Worm (Caenorhabditis elegans): ENCODE measurements around the gene str-115.

The str-115 gene

ce11 chrV:11258896-11259295, 10.0 kb upstream of the str-115 start, which contains the start of gene lgc-36:
Gene lgc-36 (minus strand): TSS chrV:11258996.
- TF ChIP-seq unc-62 (GFP tag; optimal IDR thresholded peaks at IDR 0.05 in 1 of 2) (peak in 1 of 2 experiments; percentile 7), unc-62 (tag; optimal IDR thresholded peaks at IDR 0.05) (no peak), zfp-2 (tag; optimal IDR thresholded peaks at IDR 0.05) (no peak)

ce11 chrV:11260622-11261021, 8.3 kb upstream of the str-115 start, which contains the start of gene F07B10.7:
Gene F07B10.7 (minus strand): TSS chrV:11260722.
- no peak for TF ChIP-seq ctbp-1 (GFP tag; IDR thresholded peaks at IDR 0.05)
- no peak for TF ChIP-seq aly-2 (tag; optimal IDR thresholded peaks at IDR 0.05)
- no peak for TF ChIP-seq pha-4 (GFP tag; IDR thresholded peaks at IDR 0.05)
- no peak for TF ChIP-seq pha-4 (tag; optimal IDR thresholded peaks at IDR 0.05)
- TF ChIP-seq pqm-1 (tag; optimal IDR thresholded peaks at IDR 0.05) = no peak
- no peak for TF ChIP-seq nhr-48 (tag; optimal IDR thresholded peaks at IDR 0.05)
- no peak for TF ChIP-seq tra-1 (GFP tag; IDR thresholded peaks at IDR 0.05)
- no peak for TF ChIP-seq mes-2 (tag; optimal IDR thresholded peaks at IDR 0.05; ENCODE audit: poor library complexity, severe bottlenecking)
- TF ChIP-seq nhr-237 (tag; optimal IDR thresholded peaks at IDR 0.05) = no peak
- TF ChIP-seq lim-7 (GFP tag; IDR thresholded peaks at IDR 0.05) = no peak
- no peak for TF ChIP-seq Y5F2A.4 (GFP tag; optimal IDR thresholded peaks at IDR 0.05)
- no peak for TF ChIP-seq saeg-2 (GFP tag; IDR thresholded peaks at IDR 0.05)
- TF ChIP-seq F10B5.3 (tag; optimal IDR thresholded peaks at IDR 0.05) = no peak

ce11 chrV:11263025-11263424, 5.9 kb upstream of the str-115 start, which contains the start of gene F07B10.4:
Gene F07B10.4 (minus strand): TSS chrV:11263125.
- TF ChIP-seq hif-1 (tag; optimal IDR thresholded peaks at IDR 0.05) (no peak), spr-3 (GFP tag; optimal IDR thresholded peaks at IDR 0.05) (no peak), unc-62 (GFP tag; optimal IDR thresholded peaks at IDR 0.05 in 1 of 2) (no peak), unc-62 (tag; optimal IDR thresholded peaks at IDR 0.05) (no peak), tra-1 (GFP tag; IDR thresholded peaks at IDR 0.05) (no peak), lin-39 (tag; optimal IDR thresholded peaks at IDR 0.05) (no peak), F49E8.2 (tag; optimal IDR thresholded peaks at IDR 0.05; ENCODE audit: borderline replicate concordance) (no peak), lim-7 (GFP tag; IDR thresholded peaks at IDR 0.05) (no peak), saeg-2 (GFP tag; IDR thresholded peaks at IDR 0.05) (no peak), unc-39 (tag; optimal IDR thresholded peaks at IDR 0.05) (no peak), ceh-20 (GFP tag; IDR thresholded peaks at IDR 0.05) (no peak), snpc-1.2 (GFP tag; IDR thresholded peaks at IDR 0.05) (no peak), D1046.2 (GFP tag; IDR thresholded peaks at IDR 0.05) (no peak), nhr-11 (tag; optimal IDR thresholded peaks at IDR 0.05) (no peak), ceh-62 (tag; optimal IDR thresholded peaks at IDR 0.05) (no peak), zfp-2 (tag; optimal IDR thresholded peaks at IDR 0.05) (no peak), spr-1 (tag; optimal IDR thresholded peaks at IDR 0.05) (no peak), gei-8 (GFP tag; optimal IDR thresholded peaks at IDR 0.05) (no peak), ceh-44 (GFP tag; IDR thresholded peaks at IDR 0.05) (no peak), vab-7 (GFP tag; IDR thresholded peaks at IDR 0.05) (no peak), unc-130 (GFP tag; optimal IDR thresholded peaks at IDR 0.05) (no peak)

DNA sequence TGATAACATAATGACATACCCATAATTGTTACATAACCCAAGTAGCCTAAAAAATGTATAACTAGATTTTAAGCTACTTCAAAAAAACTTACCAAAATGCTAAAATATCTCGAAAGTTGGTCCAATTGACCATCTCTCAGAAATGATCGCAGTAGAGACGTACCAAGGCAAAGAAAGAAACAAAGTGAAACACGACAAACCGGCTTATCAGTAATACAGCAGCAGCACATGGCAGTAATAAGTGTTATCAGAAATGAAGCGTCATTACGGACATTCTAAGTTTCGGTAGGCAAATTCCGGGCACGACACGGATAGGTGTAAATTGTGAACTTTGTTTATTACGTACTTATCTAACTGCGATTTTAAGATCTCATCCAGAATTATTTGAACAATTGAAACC, 3.4 kb upstream of the str-115 start, which contains the start of gene cln-3.1:
cln-3.1 (minus strand) TSS at position 171 of the 400 bp plus-strand sequence.
- TF ChIP-seq set-16 (GFP tag; IDR thresholded peaks at IDR 0.05) (no peak), mes-2 (tag; optimal IDR thresholded peaks at IDR 0.05; ENCODE audit: poor library complexity, severe bottlenecking) (no peak), mdl-1 (tag; optimal IDR thresholded peaks at IDR 0.05) (no peak), nhr-102 (tag; optimal IDR thresholded peaks at IDR 0.05) (no peak), lin-38 (GFP tag; IDR thresholded peaks at IDR 0.05) (no peak), unc-130 (GFP tag; optimal IDR thresholded peaks at IDR 0.05) (no peak), F26F4.8 (GFP tag; conservative IDR thresholded peaks at IDR 0.05) (no peak), F37D6.2 (tag; optimal IDR thresholded peaks at IDR 0.05) (no peak), lin-13 (GFP tag; optimal IDR thresholded peaks at IDR 0.05) (no peak), pha-4 (GFP tag; IDR thresholded peaks at IDR 0.05) (no peak), pha-4 (tag; optimal IDR thresholded peaks at IDR 0.05) (no peak), hif-1 (tag; optimal IDR thresholded peaks at IDR 0.05) (no peak), dmd-6 (GFP tag; IDR thresholded peaks at IDR 0.05) (peak; percentile 66), nhr-48 (tag; optimal IDR thresholded peaks at IDR 0.05) (no peak), cey-2 (tag; optimal IDR thresholded peaks at IDR 0.05; ENCODE audit: borderline replicate concordance, insufficient read depth) (no peak), egl-43 (GFP tag; IDR thresholded peaks at IDR 0.05) (no peak), nhr-28 (tag; optimal IDR thresholded peaks at IDR 0.05) (peak; percentile 37), ceh-28 (tag; optimal IDR thresholded peaks at IDR 0.05) (no peak), dve-1 (tag; optimal IDR thresholded peaks at IDR 0.05; ENCODE audit: insufficient read depth) (no peak), mdt-29 (GFP tag; IDR thresholded peaks at IDR 0.05) (no peak), hmg-1.1 (GFP tag; IDR thresholded peaks at IDR 0.05) (no peak)

Data from whole organism, L4 larva.